Fruit fly (Drosophila melanogaster): ENCODE results near the gene bond.

bond gene

dm6 chr3R:22524344-22525072, 26.0 kb upstream of the bond start (continued):
- TF ChIP-seq kay (GFP tag; optimal IDR thresholded peaks at IDR 0.05) (peak; percentile 53), Ets97D (GFP tag; optimal IDR thresholded peaks at IDR 0.05) (no peak), CG4424 (GFP tag; optimal IDR thresholded peaks at IDR 0.05) (peak; percentile 51), CG15011 (GFP tag; optimal IDR thresholded peaks at IDR 0.05) (peak; percentile 55), CG9437 (GFP tag; optimal IDR thresholded peaks at IDR 0.05) (no peak), CG17612 (GFP tag; IDR thresholded peaks at IDR 0.05) (no peak), Chrac-16 (GFP tag; optimal IDR thresholded peaks at IDR 0.05) (no peak), Hr51 (GFP tag; optimal IDR thresholded peaks at IDR 0.05) (peak; percentile 25 to 28), nerfin-1 (tag; optimal IDR thresholded peaks at IDR 0.05) (peak; percentile 58), corto (GFP tag; optimal IDR thresholded peaks at IDR 0.05) (no peak), Dref (GFP tag; IDR thresholded peaks at IDR 0.05) (no peak), odd (GFP tag; optimal IDR thresholded peaks at IDR 0.05) (peak; percentile 82), Abd-B (GFP tag; optimal IDR thresholded peaks at IDR 0.05) (no peak), chm (GFP tag; IDR thresholded peaks at IDR 0.05) (peak; percentile 81), row (GFP tag; IDR thresholded peaks at IDR 0.05) (no peak), Hey (tag; optimal IDR thresholded peaks at IDR 0.05) (no peak), Taf1 (GFP tag; IDR thresholded peaks at IDR 0.05) (no peak), NK7.1 (GFP tag; optimal IDR thresholded peaks at IDR 0.05) (no peak), CG17361 (GFP tag; IDR thresholded peaks at IDR 0.05) (0 out of 3 replicates have a peak, but pooled peaks have one; percentile 9), CG2875 (GFP tag; optimal IDR thresholded peaks at IDR 0.05) (peak; percentile 79), CG9727 (GFP tag; optimal IDR thresholded peaks at IDR 0.05) (peak; percentile 59), sna (GFP tag; IDR thresholded peaks at IDR 0.05; ENCODE audit: partially characterized antibody) (no peak), CG12236 (GFP tag; optimal IDR thresholded peaks at IDR 0.05) (peak; percentile 74), CG4707 (GFP tag; optimal IDR thresholded peaks at IDR 0.05) (peak; percentile 75), Side (GFP tag; optimal IDR thresholded peaks at IDR 0.05) (peak; percentile 54), Myb (GFP tag; optimal IDR thresholded peaks at IDR 0.05) (no peak), Ssrp (tag; optimal IDR thresholded peaks at IDR 0.05) (no peak), Fer1 (GFP tag; optimal IDR thresholded peaks at IDR 0.05) (peak; percentile 74), hb (GFP tag; IDR thresholded peaks at IDR 0.05; ENCODE audit: partially characterized antibody) (no peak), CG6272 (GFP tag; IDR thresholded peaks at IDR 0.05) (no peak), gce (GFP tag; IDR thresholded peaks at IDR 0.05) (peak; percentile 83; the same call in 2 of the 3 replicates), hbn (GFP tag; IDR thresholded peaks at IDR 0.05; ENCODE audit: partially characterized antibody) (no peak), CG32532 (GFP tag; IDR thresholded peaks at IDR 0.05) (peak; percentile 48; the same call in 1 of the 2 replicates), CG3065 (GFP tag; optimal IDR thresholded peaks at IDR 0.05) (no peak), CG18011 (GFP tag; optimal IDR thresholded peaks at IDR 0.05) (no peak), CG32767 (GFP tag; IDR thresholded peaks at IDR 0.05) (0 out of 2 replicates have a peak, but pooled peaks have one; percentile 6), CG12942 (GFP tag; optimal IDR thresholded peaks at IDR 0.05) (peak; percentile 36), CG31365 (tag; optimal IDR thresholded peaks at IDR 0.05) (peak; percentile 60), CG7556 (GFP tag; optimal IDR thresholded peaks at IDR 0.05) (peak; percentile 55), wdn (GFP tag; IDR thresholded peaks at IDR 0.05) (no peak), ttk (GFP tag; IDR thresholded peaks at IDR 0.05) (no peak), onecut (GFP tag; IDR thresholded peaks at IDR 0.05) (peak; percentile 59; the same call in 1 of the 2 replicates), CG30403 (GFP tag; optimal IDR thresholded peaks at IDR 0.05) (peak; percentile 21), sug (tag; optimal IDR thresholded peaks at IDR 0.05) (peak; percentile 65), Sox100B (GFP tag; optimal IDR thresholded peaks at IDR 0.05) (peak; percentile 83), Hr78 (GFP tag; optimal IDR thresholded peaks at IDR 0.05) (peak in 1 of 2 experiments; percentile 92), sim (GFP tag; IDR thresholded peaks at IDR 0.05) (0 out of 2 replicates have a peak, but pooled peaks have one; percentile 25), otp (GFP tag; IDR thresholded peaks at IDR 0.05) (peak; percentile 52; the same call in 1 of the 3 replicates), gcm2 (GFP tag; optimal IDR thresholded peaks at IDR 0.05) (peak; percentile 29)

All from whole organism, embryonic.